Fruit fly (Drosophila melanogaster): ENCODE results near the gene CG3397.
"Not testable (repeated sequence)": the region's sequence is repeated elsewhere in the genome, so short reads cannot be mapped to it uniquely, and the experiment has no call there.

Gene CG3397

DNA sequence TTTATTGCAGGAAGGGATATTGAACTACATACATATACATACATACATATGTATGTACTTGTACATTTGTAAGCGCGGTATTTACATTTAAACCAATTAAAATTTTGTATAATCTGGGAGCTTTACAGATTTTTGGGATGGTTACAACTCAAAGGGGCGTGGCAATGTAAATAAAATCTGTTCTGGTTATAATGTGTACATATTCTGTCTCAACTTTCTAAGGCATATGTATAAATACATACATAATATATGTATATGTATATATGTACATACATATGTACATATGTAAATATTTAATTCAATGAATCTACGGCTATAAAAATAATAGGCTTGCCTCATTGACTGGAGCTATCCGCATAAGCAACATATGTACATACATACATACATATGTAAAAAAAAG, 27.0 kb downstream of the CG3397 start:
- no peak for TF ChIP-seq woc (GFP tag; optimal IDR thresholded peaks at IDR 0.05)

DNA sequence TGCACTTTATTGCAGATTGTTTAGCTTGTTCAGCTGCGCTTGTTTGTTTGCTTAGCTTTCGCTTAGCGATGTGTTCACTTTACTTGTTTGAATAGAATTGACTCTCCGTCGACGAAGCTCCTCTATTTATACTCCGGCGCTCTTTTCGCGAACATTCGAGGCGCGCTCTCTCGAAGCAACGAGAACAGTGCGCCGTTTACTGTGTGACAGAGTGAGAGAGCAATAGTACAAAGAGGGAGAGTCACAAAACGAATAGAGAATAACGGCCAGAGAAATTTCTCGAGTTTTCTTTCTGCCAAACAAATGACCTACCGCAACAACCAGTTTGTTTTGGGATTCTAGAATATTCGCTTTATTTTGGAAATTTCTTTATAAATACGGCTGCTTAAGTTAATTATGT, 27.9 kb downstream of the CG3397 start, which contains the start of gene Hsp70Aa:
Gene Hsp70Aa (minus strand): TSS at position 101 of the 400 bp plus-strand sequence.
- not testable (repeated sequence) for TF ChIP-seq woc (GFP tag; optimal IDR thresholded peaks at IDR 0.05); usp (GFP tag; optimal IDR thresholded peaks at IDR 0.05); Hr83 (GFP tag; optimal IDR thresholded peaks at IDR 0.05; ENCODE audit: poor library complexity, severe bottlenecking)

DNA sequence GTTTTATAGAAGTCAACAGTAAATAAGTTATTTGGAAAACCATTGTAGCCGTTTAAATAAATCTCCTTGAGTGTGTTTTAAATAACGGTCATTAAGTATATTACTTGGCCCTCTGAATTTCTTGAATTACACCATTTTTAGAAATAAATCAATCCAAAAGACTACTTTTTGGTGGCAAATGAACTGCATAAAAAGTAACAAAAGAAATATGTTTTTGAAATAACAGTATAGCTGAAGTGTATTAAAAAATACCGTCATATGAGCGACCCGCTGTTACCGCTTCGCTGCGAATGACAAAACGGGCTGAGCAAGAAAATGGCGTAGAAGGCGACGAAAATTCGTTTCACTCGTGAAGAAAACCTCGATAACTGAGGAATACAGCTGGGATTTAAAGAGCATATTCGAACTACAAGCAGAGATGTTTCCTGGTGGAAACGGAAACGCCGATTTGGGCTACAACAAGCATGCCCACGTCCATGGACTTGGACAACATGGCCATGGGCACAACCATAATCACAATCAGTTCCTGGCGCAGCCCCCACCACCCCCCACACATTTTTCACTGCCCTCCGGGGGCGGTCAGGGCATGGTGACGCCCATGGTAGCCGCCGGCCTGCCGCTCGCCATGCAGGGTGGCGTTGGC, 34.8 kb downstream of the CG3397 start, which contains the start of gene CG31211:
Gene CG31211 (plus strand): TSS at position 294 of the 643 bp plus-strand sequence.
- TF ChIP-seq brk (GFP tag; optimal IDR thresholded peaks at IDR 0.05) (no peak), Sp1 (GFP tag; optimal IDR thresholded peaks at IDR 0.05) (no peak), dl (GFP tag; optimal IDR thresholded peaks at IDR 0.05; ENCODE audit: insufficient read depth in 1 of 2, partially characterized antibody in 2 of 2) (no peak), Dif (GFP tag; optimal IDR thresholded peaks at IDR 0.05; ENCODE audit: partially characterized antibody) (no peak), h (GFP tag; optimal IDR thresholded peaks at IDR 0.05) (no peak), Vsx2 (GFP tag; optimal IDR thresholded peaks at IDR 0.05; ENCODE audit: partially characterized antibody) (no peak), pan (optimal IDR thresholded peaks at IDR 0.05) (no peak), HLH106 (tag; optimal IDR thresholded peaks at IDR 0.05) (peak; percentile 13), Hr78 (GFP tag; optimal IDR thresholded peaks at IDR 0.05) (no peak), dsf (GFP tag; optimal IDR thresholded peaks at IDR 0.05; ENCODE audit: borderline replicate concordance) (no peak), CG9705 (GFP tag; optimal IDR thresholded peaks at IDR 0.05) (no peak), CrebA (GFP tag; optimal IDR thresholded peaks at IDR 0.05; ENCODE audit: borderline replicate concordance) (no peak), sv (GFP tag; optimal IDR thresholded peaks at IDR 0.05) (no peak), ey (GFP tag; optimal IDR thresholded peaks at IDR 0.05) (peak; percentile 3), Rel (GFP tag; optimal IDR thresholded peaks at IDR 0.05) (no peak), Rel (tag; optimal IDR thresholded peaks at IDR 0.05) (no peak), foxo (GFP tag; optimal IDR thresholded peaks at IDR 0.05) (peak in 1 of 2 experiments; percentile 32), Myc (optimal IDR thresholded peaks at IDR 0.05) (no peak), tai (GFP tag; optimal IDR thresholded peaks at IDR 0.05) (no peak), Dfd (GFP tag; optimal IDR thresholded peaks at IDR 0.05) (no peak), sage (GFP tag; optimal IDR thresholded peaks at IDR 0.05) (no peak), dmrt93B (GFP tag; optimal IDR thresholded peaks at IDR 0.05) (no peak), CG32264 (GFP tag; optimal IDR thresholded peaks at IDR 0.05) (no peak), jim (GFP tag; optimal IDR thresholded peaks at IDR 0.05) (no peak), rgr (GFP tag; optimal IDR thresholded peaks at IDR 0.05) (peak; percentile 57), Jra (GFP tag; optimal IDR thresholded peaks at IDR 0.05) (no peak), N (GFP tag; optimal IDR thresholded peaks at IDR 0.05) (no peak), fru (GFP tag; optimal IDR thresholded peaks at IDR 0.05) (no peak), Hr83 (GFP tag; optimal IDR thresholded peaks at IDR 0.05; ENCODE audit: poor library complexity, severe bottlenecking) (peak; percentile 50)

DNA sequence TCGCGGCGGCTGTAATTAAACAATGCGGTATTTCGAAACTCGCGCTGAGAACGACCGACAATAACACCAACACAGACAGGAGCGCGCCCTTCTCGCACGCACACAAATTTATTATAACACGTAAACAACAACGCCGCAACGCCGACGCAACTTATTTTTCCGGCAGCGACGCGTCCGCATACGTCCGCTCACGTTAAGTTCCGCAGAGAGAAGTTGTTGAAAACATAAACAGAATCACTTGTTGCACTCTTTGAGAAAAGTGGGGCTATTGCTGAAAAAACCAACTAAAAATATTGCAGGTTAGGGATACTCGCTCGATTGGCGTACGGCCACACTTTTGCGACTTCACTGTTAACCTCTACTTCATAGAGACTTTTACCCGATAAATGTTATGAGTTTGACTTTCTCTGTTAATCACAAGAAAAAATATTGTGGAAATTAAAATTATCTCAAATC, 35.4 kb downstream of the CG3397 start, which contains the start of gene Cad87A:
Gene Cad87A (minus strand): TSS at position 227 of the 456 bp plus-strand sequence.
- TF ChIP-seq rgr (GFP tag; optimal IDR thresholded peaks at IDR 0.05) (no peak), h (GFP tag; optimal IDR thresholded peaks at IDR 0.05) (peak; percentile 15), tai (GFP tag; optimal IDR thresholded peaks at IDR 0.05) (no peak), psq (GFP tag; optimal IDR thresholded peaks at IDR 0.05) (no peak), Dif (GFP tag; optimal IDR thresholded peaks at IDR 0.05; ENCODE audit: partially characterized antibody) (peak; percentile 19), Vsx2 (GFP tag; optimal IDR thresholded peaks at IDR 0.05; ENCODE audit: partially characterized antibody) (no peak), Hr78 (GFP tag; optimal IDR thresholded peaks at IDR 0.05) (no peak), brk (GFP tag; optimal IDR thresholded peaks at IDR 0.05) (no peak), sv (GFP tag; optimal IDR thresholded peaks at IDR 0.05) (no peak), dsf (GFP tag; optimal IDR thresholded peaks at IDR 0.05; ENCODE audit: borderline replicate concordance) (no peak), Sp1 (GFP tag; optimal IDR thresholded peaks at IDR 0.05) (peak; percentile 21), sage (GFP tag; optimal IDR thresholded peaks at IDR 0.05) (peak; percentile 6), Myc (optimal IDR thresholded peaks at IDR 0.05) (no peak), fru (GFP tag; optimal IDR thresholded peaks at IDR 0.05) (peak; percentile 3), jim (GFP tag; optimal IDR thresholded peaks at IDR 0.05) (no peak), foxo (GFP tag; optimal IDR thresholded peaks at IDR 0.05) (peak; percentile 9 to 37), dl (GFP tag; optimal IDR thresholded peaks at IDR 0.05; ENCODE audit: insufficient read depth in 1 of 2, partially characterized antibody in 2 of 2) (no peak), Hr83 (GFP tag; optimal IDR thresholded peaks at IDR 0.05; ENCODE audit: poor library complexity, severe bottlenecking) (peak; percentile 41), Rel (GFP tag; optimal IDR thresholded peaks at IDR 0.05) (no peak), Rel (tag; optimal IDR thresholded peaks at IDR 0.05) (peak; percentile 32), GATAd (GFP tag; optimal IDR thresholded peaks at IDR 0.05) (no peak), ey (GFP tag; optimal IDR thresholded peaks at IDR 0.05) (no peak), OdsH (GFP tag; optimal IDR thresholded peaks at IDR 0.05) (no peak)

Data from whole organism, wandering third instar larva.